Fruit fly (Drosophila melanogaster) whole organism, embryonic: ENCODE data around the gene CG13086.

ENCODE experiments used
- Atf6 ChIP-seq: fragments of 200-800 bp; sonication (Bioruptor generic); IDR thresholded peaks from 2 replicates; pipeline ENCODE4 v1.3.6; 2022; ENCODE audit warnings: missing biosample characterization, missing genetic modification characterization
- B-H1 ChIP-seq: fragments of 200-800 bp; sonication (Bioruptor generic); IDR thresholded peaks from 3 replicates; pipeline ENCODE4 v1.3.6; 2022; ENCODE audit warnings: missing biosample characterization, missing genetic modification characterization
- CG10543 ChIP-seq: fragments of 200-800 bp; sonication (Bioruptor generic); optimal IDR thresholded peaks from 3 replicates; lab custom pipeline; 2017; ENCODE audit warnings: missing biosample characterization, mild to moderate bottlenecking, missing genetic modification characterization, moderate library complexity
- CG11504 ChIP-seq: fragments of 200-800 bp; sonication (Bioruptor generic); optimal IDR thresholded peaks from 3 replicates; lab custom pipeline; 2019; ENCODE audit warnings: missing biosample characterization, mild to moderate bottlenecking, missing genetic modification characterization, moderate library complexity
- CG12769 ChIP-seq: fragments of 200-800 bp; sonication (Bioruptor generic); optimal IDR thresholded peaks from 2 replicates; lab custom pipeline; 2019; ENCODE audit warnings: missing biosample characterization, mild to moderate bottlenecking, missing genetic modification characterization, moderate library complexity
- CG13624 ChIP-seq: fragments of 200-800 bp; sonication (Bioruptor generic); optimal IDR thresholded peaks from 2 replicates; lab custom pipeline; 2016; ENCODE audit warnings: missing biosample characterization, missing genetic modification characterization
- CG1529 ChIP-seq: fragments of 200-800 bp; sonication (Bioruptor generic); optimal IDR thresholded peaks from 3 replicates; lab custom pipeline; 2018; ENCODE audit warnings: missing biosample characterization, missing genetic modification characterization
- CG17328 ChIP-seq: fragments of 200-800 bp; sonication (Bioruptor generic); IDR thresholded peaks from 2 replicates; pipeline ENCODE4 v1.3.6; 2022; ENCODE audit warnings: missing biosample characterization, missing genetic modification characterization
- CG17568 ChIP-seq: fragments of 200-800 bp; sonication (Bioruptor generic); optimal IDR thresholded peaks from 2 replicates; lab custom pipeline; 2018; ENCODE audit warnings: missing biosample characterization, mild to moderate bottlenecking, missing genetic modification characterization, moderate library complexity
- CG2678 ChIP-seq: fragments of 200-800 bp; sonication (Bioruptor generic); optimal IDR thresholded peaks from 3 replicates; lab custom pipeline; 2019; ENCODE audit warnings: missing biosample characterization, mild to moderate bottlenecking, missing genetic modification characterization, moderate library complexity
- CG32532 ChIP-seq: fragments of 200-800 bp; sonication (Bioruptor generic); IDR thresholded peaks from 2 replicates; pipeline ENCODE4 v1.3.6; 2022; ENCODE audit warnings: missing biosample characterization, missing genetic modification characterization
- CG4328 ChIP-seq: fragments of 200-800 bp; sonication (Bioruptor generic); optimal IDR thresholded peaks from 3 replicates; lab custom pipeline; 2017; ENCODE audit warnings: missing biosample characterization, missing genetic modification reagents, missing genetic modification characterization
- CG4360 ChIP-seq: fragments of 200-800 bp; sonication (Bioruptor generic); IDR thresholded peaks from 2 replicates; pipeline ENCODE4 v1.3.6; 2022; ENCODE audit warnings: missing biosample characterization, missing genetic modification characterization
- CG6689 ChIP-seq: fragments of 200-800 bp; sonication (Bioruptor generic); IDR thresholded peaks from 2 replicates; pipeline ENCODE4 v1.3.6; 2022; ENCODE audit warnings: missing biosample characterization, missing genetic modification characterization
- CG6813 ChIP-seq: fragments of 200-800 bp; sonication (Bioruptor generic); optimal IDR thresholded peaks from 2 replicates; lab custom pipeline; 2017; ENCODE audit warnings: missing biosample characterization, missing genetic modification characterization, mild to moderate bottlenecking, moderate library complexity, missing genetic modification reagents
- CG7556 ChIP-seq: fragments of 200-800 bp; sonication (Bioruptor generic); optimal IDR thresholded peaks from 2 replicates; lab custom pipeline; 2017; ENCODE audit warnings: missing biosample characterization, mild to moderate bottlenecking, missing genetic modification characterization
- CG7928 ChIP-seq: fragments of 200-800 bp; sonication (Bioruptor generic); optimal IDR thresholded peaks from 2 replicates; lab custom pipeline; 2017; ENCODE audit warnings: missing biosample characterization, mild to moderate bottlenecking, missing genetic modification characterization
- Hsf ChIP-seq: fragments of 200-800 bp; sonication (Bioruptor generic); optimal IDR thresholded peaks from 3 replicates; lab custom pipeline; 2016; ENCODE audit warnings: missing biosample characterization, missing genetic modification characterization
- Med ChIP-seq: fragments of 200-800 bp; sonication (Bioruptor generic); peaks from one replicate; lab custom pipeline; 2016; ENCODE audit warnings: missing biosample characterization, missing genetic modification characterization, mild to moderate bottlenecking, inconsistent platforms, moderate library complexity
- Nf-YC ChIP-seq: fragments of 200-800 bp; optimal IDR thresholded peaks from 3 replicates; lab custom pipeline; 2019; ENCODE audit warnings: missing biosample characterization, mild to moderate bottlenecking, missing genetic modification characterization, moderate library complexity
- PHDP ChIP-seq: fragments of 200-800 bp; sonication (Bioruptor generic); optimal IDR thresholded peaks from 3 replicates; lab custom pipeline; 2018; ENCODE audit warnings: missing biosample characterization, mild to moderate bottlenecking, missing genetic modification characterization, moderate library complexity
- Sin3A ChIP-seq: fragments of >200 bp; optimal IDR thresholded peaks from 2 replicates; lab custom pipeline; 2018
- Stat92E ChIP-seq, 3 experiments: fragments of >200 bp in 2 of 3; fragments of 200-800 bp in 1 of 3; sonication (Bioruptor generic) in 1 of 3; optimal IDR thresholded peaks; 2 replicates each; lab custom pipeline; 2017 to 2019; ENCODE audit warnings: missing biosample characterization in 3 of 3, missing genetic modification characterization in 3 of 3, mild to moderate bottlenecking in 1 of 3, moderate library complexity in 1 of 3
- Trl ChIP-seq, 3 experiments: fragments of >200 bp in 2 of 3; fragments of 200-800 bp in 1 of 3; sonication (Bioruptor generic) in 1 of 3; optimal IDR thresholded peaks; 2 replicates in 1 of 3; 3 replicates in 2 of 3; lab custom pipeline; 2016 to 2017; ENCODE audit warnings: missing biosample characterization in 1 of 3, missing genetic modification characterization in 1 of 3
- Vsx1 ChIP-seq: fragments of 200-800 bp; sonication (Bioruptor generic); optimal IDR thresholded peaks from 2 replicates; lab custom pipeline; 2017; ENCODE audit warnings: missing biosample characterization, mild to moderate bottlenecking, missing genetic modification characterization, missing genetic modification reagents
- ab ChIP-seq: fragments of 200-800 bp; sonication (Bioruptor generic); optimal IDR thresholded peaks from 2 replicates; lab custom pipeline; 2016; ENCODE audit warnings: missing biosample characterization, missing genetic modification characterization
- bsh ChIP-seq, 2 experiments: fragments of 200-800 bp; sonication (Bioruptor generic); optimal IDR thresholded peaks; 2 replicates each; lab custom pipeline; 2017 to 2018; ENCODE audit warnings: mild to moderate bottlenecking in 2 of 2, missing biosample characterization in 2 of 2, missing genetic modification characterization in 2 of 2, moderate library complexity in 1 of 2
- corto ChIP-seq: fragments of 200-800 bp; sonication (Bioruptor generic); optimal IDR thresholded peaks from 2 replicates; lab custom pipeline; 2016; ENCODE audit warnings: missing biosample characterization, mild to moderate bottlenecking, missing genetic modification characterization, moderate library complexity
- crc ChIP-seq: fragments of 200-800 bp; sonication (Bioruptor generic); optimal IDR thresholded peaks from 2 replicates; lab custom pipeline; 2016; ENCODE audit warnings: missing biosample characterization, missing genetic modification characterization
- danr ChIP-seq: fragments of 200-800 bp; sonication (Bioruptor generic); IDR thresholded peaks from 2 replicates; pipeline ENCODE4 v1.3.6; 2022; ENCODE audit warnings: missing biosample characterization, missing genetic modification characterization
- dmrt11E ChIP-seq: fragments of 200-800 bp; sonication (Bioruptor generic); optimal IDR thresholded peaks from 3 replicates; lab custom pipeline; 2018; ENCODE audit warnings: missing biosample characterization, mild to moderate bottlenecking, missing genetic modification characterization, moderate library complexity
- dpn ChIP-seq, 2 experiments: fragments of 200-800 bp; sonication (Bioruptor generic); optimal IDR thresholded peaks; 3 replicates each; lab custom pipeline; 2016; ENCODE audit warnings: missing biosample characterization in 2 of 2, missing genetic modification characterization in 2 of 2
- dysf ChIP-seq: fragments of 200-800 bp; sonication (Bioruptor generic); IDR thresholded peaks from 3 replicates; pipeline ENCODE4 v1.3.6; 2022; ENCODE audit warnings: missing biosample characterization, missing genetic modification characterization
- fd102C ChIP-seq: fragments of 200-800 bp; sonication (Bioruptor generic); optimal IDR thresholded peaks from 2 replicates; lab custom pipeline; 2018; ENCODE audit warnings: missing biosample characterization, mild to moderate bottlenecking, missing genetic modification characterization, moderate library complexity
- gem ChIP-seq: fragments of 200-800 bp; sonication (Bioruptor generic); optimal IDR thresholded peaks from 2 replicates; lab custom pipeline; 2019; ENCODE audit warnings: missing biosample characterization, mild to moderate bottlenecking, missing genetic modification characterization, moderate library complexity
- gsb-n ChIP-seq: fragments of 200-800 bp; sonication (Bioruptor generic); optimal IDR thresholded peaks from 3 replicates; lab custom pipeline; 2018; ENCODE audit warnings: missing biosample characterization, mild to moderate bottlenecking, missing genetic modification characterization
- kni ChIP-seq: fragments of 200-800 bp; sonication (Bioruptor generic); optimal IDR thresholded peaks from 3 replicates; lab custom pipeline; 2017; ENCODE audit warnings: mild to moderate bottlenecking, missing biosample characterization, missing genetic modification reagents, missing genetic modification characterization
- lab ChIP-seq: fragments of 200-800 bp; sonication (Bioruptor generic); optimal IDR thresholded peaks from 3 replicates; lab custom pipeline; 2017; ENCODE audit warnings: missing biosample characterization, missing genetic modification characterization, mild to moderate bottlenecking, moderate library complexity, missing genetic modification reagents
- mirr ChIP-seq: fragments of 200-800 bp; sonication (Bioruptor generic); optimal IDR thresholded peaks from 3 replicates; lab custom pipeline; 2018; ENCODE audit warnings: missing biosample characterization, mild to moderate bottlenecking, missing genetic modification characterization
- nom ChIP-seq: fragments of 200-800 bp; sonication (Bioruptor generic); optimal IDR thresholded peaks from 2 replicates; lab custom pipeline; 2017; ENCODE audit warnings: missing biosample characterization, missing genetic modification characterization, mild to moderate bottlenecking, moderate library complexity, missing genetic modification reagents
- oc ChIP-seq: fragments of 200-800 bp; sonication (Bioruptor generic); optimal IDR thresholded peaks from 2 replicates; lab custom pipeline; 2018; ENCODE audit warnings: missing biosample characterization, mild to moderate bottlenecking, missing genetic modification characterization, moderate library complexity
- phol ChIP-seq: fragments of 200-800 bp; sonication (Bioruptor generic); optimal IDR thresholded peaks from 3 replicates; lab custom pipeline; 2018; ENCODE audit warnings: missing biosample characterization, mild to moderate bottlenecking, missing genetic modification characterization, moderate library complexity
- repo ChIP-seq: fragments of 200-800 bp; sonication (Bioruptor generic); optimal IDR thresholded peaks from 2 replicates; lab custom pipeline; 2016; ENCODE audit warnings: missing biosample characterization, missing genetic modification characterization
- run ChIP-seq: fragments of 200-800 bp; sonication (Bioruptor generic); optimal IDR thresholded peaks from 3 replicates; lab custom pipeline; 2018; ENCODE audit warnings: missing biosample characterization, mild to moderate bottlenecking, missing genetic modification characterization
- sd ChIP-seq: fragments of 200-800 bp; sonication (Bioruptor generic); optimal IDR thresholded peaks from 3 replicates; lab custom pipeline; 2018; ENCODE audit warnings: missing biosample characterization, mild to moderate bottlenecking, missing genetic modification characterization, moderate library complexity
- tll ChIP-seq, 2 experiments: fragments of 200-800 bp in 1 of 2; fragments of >200 bp in 1 of 2; sonication (Bioruptor generic) in 1 of 2; optimal IDR thresholded peaks; 2 replicates each; lab custom pipeline; 2017 to 2019; ENCODE audit warnings: missing biosample characterization in 2 of 2, missing genetic modification characterization in 2 of 2, mild to moderate bottlenecking in 1 of 2, moderate library complexity in 1 of 2
- unpg ChIP-seq: fragments of 200-800 bp; sonication (Bioruptor generic); optimal IDR thresholded peaks from 3 replicates; lab custom pipeline; 2018; ENCODE audit warnings: missing biosample characterization, mild to moderate bottlenecking, missing genetic modification characterization, moderate library complexity

Gene CG13086

dm6 chr2L:19359802-19360429, 4.3 kb upstream of the CG13086 start:
- TF ChIP-seq CG32532 (GFP tag; lab: Robert Waterston, UW) (0 out of 2 replicates have a peak, but pooled peaks have one; percentile 22), Atf6 (no peak), PHDP (tag; lab: Kevin White, UChicago) (peak; percentile 9), Sin3A (lab: Kevin White, UChicago) (no peak), corto (GFP tag; lab: Kevin White, UChicago) (no peak), CG4328 (no peak), Nf-YC (tag; lab: Kevin White, UChicago) (no peak), nom (peak; percentile 68), dysf (GFP tag; lab: Robert Waterston, UW) (peak; percentile 23; the same call in 1 of the 3 replicates), oc (tag; lab: Kevin White, UChicago) (peak; percentile 90), Med (GFP tag; lab: Kevin White, UChicago) (peak; percentile 60), dmrt11E (tag; lab: Kevin White, UChicago) (no peak), sd (tag; lab: Kevin White, UChicago) (peak; percentile 10), tll (GFP tag; optimal IDR thresholded peaks at IDR 0.05; lab: Kevin White, UChicago) (peak in 1 of 2 experiments; percentile 57), CG12769 (tag; lab: Kevin White, UChicago) (peak; percentile 25), bsh (GFP tag; optimal IDR thresholded peaks at IDR 0.05; lab: Kevin White, UChicago) (peak in 1 of 2 experiments; percentile 35), gsb-n (tag; lab: Kevin White, UChicago) (peak; percentile 21), Stat92E (GFP tag; optimal IDR thresholded peaks at IDR 0.05; lab: Kevin White, UChicago) (peak in 1 of 3 experiments; percentile 19), CG10543 (GFP tag; lab: Kevin White, UChicago) (no peak), lab (GFP tag; lab: Kevin White, UChicago) (peak; percentile 6), CG1529 (GFP tag; lab: Kevin White, UChicago) (no peak), fd102C (peak; percentile 5), CG17568 (GFP tag; lab: Kevin White, UChicago) (peak; percentile 38), kni (peak; percentile 10), Vsx1 (peak; percentile 44)

DNA sequence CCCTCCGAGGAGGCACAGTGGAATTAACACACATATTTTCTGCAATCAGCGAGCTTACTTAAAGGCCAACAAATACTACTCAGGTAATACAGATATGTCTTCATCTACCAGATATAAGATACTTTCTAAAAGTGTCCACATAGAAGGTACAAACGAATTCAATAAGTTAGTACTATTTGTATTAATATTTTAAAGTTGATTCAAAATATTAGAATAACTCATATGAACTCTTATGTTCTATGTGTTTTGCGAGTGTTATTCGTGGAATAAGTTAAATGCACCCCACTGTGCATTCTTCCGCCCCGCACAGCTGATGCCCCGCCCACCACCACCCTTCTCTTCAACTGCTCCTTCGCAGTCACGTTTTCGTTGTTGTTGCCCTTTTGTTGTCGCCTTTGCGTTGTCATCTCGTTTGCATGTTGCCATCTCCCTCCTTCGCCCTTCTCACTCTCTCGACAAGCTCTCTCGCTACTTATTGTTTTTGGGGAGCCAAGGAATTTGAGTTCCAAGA, 2.5 kb upstream of the CG13086 start:
- TF ChIP-seq CG6689 (GFP tag; lab: Robert Waterston, UW) (no peak), CG11504 (peak; percentile 40), unpg (GFP tag; lab: Kevin White, UChicago) (peak; percentile 5), mirr (GFP tag; lab: Kevin White, UChicago) (no peak), Hsf (GFP tag; lab: Kevin White, UChicago) (no peak), CG17328 (no peak), run (tag; lab: Kevin White, UChicago) (no peak), CG4360 (GFP tag; lab: Robert Waterston, UW) (peak; percentile 79; the same call in 1 of the 2 replicates), crc (GFP tag; lab: Kevin White, UChicago) (no peak), Trl (optimal IDR thresholded peaks at IDR 0.05; lab: Kevin White, UChicago) (peak in 1 of 2 experiments; percentile 7), Trl (GFP tag; optimal IDR thresholded peaks at IDR 0.05; lab: Kevin White, UChicago) (no peak), danr (GFP tag; lab: Robert Waterston, UW) (no peak), CG6813 (no peak), repo (GFP tag; lab: Kevin White, UChicago) (no peak), gem (tag; lab: Kevin White, UChicago) (peak; percentile 34), CG10543 (GFP tag; lab: Kevin White, UChicago) (no peak), phol (peak; percentile 31), CG7928 (GFP tag; lab: Kevin White, UChicago) (no peak), CG13624 (no peak), B-H1 (no peak), ab (GFP tag; lab: Kevin White, UChicago) (no peak), Atf6 (no peak), CG7556 (no peak), dpn (GFP tag; optimal IDR thresholded peaks at IDR 0.05; lab: Kevin White, UChicago) (no peak), CG2678 (tag; lab: Kevin White, UChicago) (peak; percentile 9)
